Worm (Caenorhabditis elegans) whole organism, mixed stage, embryonic: ENCODE results near the gene snpn-1.
"Not testable (repeated sequence)": the region's sequence is repeated elsewhere in the genome, so short reads cannot be mapped to it uniquely, and the experiment has no call there.

Experiments
- M03D4.4 ChIP-seq: sonication (generic microtip); optimal IDR thresholded peaks from 2 replicates; lab custom pipeline; 2017; ENCODE audit warnings: mild to moderate bottlenecking, missing genetic modification characterization, missing compliant biosample characterization
- blmp-1 ChIP-seq: fragments of 150-350 bp; optimal IDR thresholded peaks from 2 replicates; lab custom pipeline; 2014; ENCODE audit warnings: missing biosample characterization, missing genetic modification characterization
- ceh-39 ChIP-seq: fragments of 150-350 bp; optimal IDR thresholded peaks from 2 replicates; lab custom pipeline; 2014; ENCODE audit warnings: missing biosample characterization, missing genetic modification characterization
- ceh-43 ChIP-seq: fragments of 200-800 bp; sonication (Bioruptor generic); optimal IDR thresholded peaks from 2 replicates; lab custom pipeline; 2018; ENCODE audit warnings: mild to moderate bottlenecking, missing genetic modification characterization, moderate library complexity, missing compliant biosample characterization
- ceh-83 ChIP-seq: fragments of 200-800 bp; sonication (Bioruptor generic); optimal IDR thresholded peaks from 2 replicates; lab custom pipeline; 2018; ENCODE audit warnings: mild to moderate bottlenecking, missing genetic modification characterization, missing compliant biosample characterization
- ces-1 ChIP-seq: fragments of 150-350 bp; optimal IDR thresholded peaks from 2 replicates; lab custom pipeline; 2014; ENCODE audit warnings: missing biosample characterization, missing genetic modification reagents, missing genetic modification characterization
- cnd-1 ChIP-seq: fragments of 200-800 bp; sonication (Bioruptor generic); optimal IDR thresholded peaks from 2 replicates; lab custom pipeline; 2018; ENCODE audit warnings: mild to moderate bottlenecking, missing genetic modification characterization, missing compliant biosample characterization
- drap-1 ChIP-seq: fragments of 200-800 bp; sonication (Bioruptor generic); optimal IDR thresholded peaks from 3 replicates; lab custom pipeline; 2018; ENCODE audit warnings: mild to moderate bottlenecking, missing genetic modification characterization, missing compliant biosample characterization
- elt-1 ChIP-seq: sonication (generic microtip); optimal IDR thresholded peaks from 2 replicates; lab custom pipeline; 2017; ENCODE audit warnings: missing genetic modification characterization, mild to moderate bottlenecking, missing compliant biosample characterization, antibody characterized with exemption, moderate library complexity, borderline replicate concordance; ENCODE audit not compliant: insufficient read depth
- elt-3 ChIP-seq: fragments of 150-350 bp; optimal IDR thresholded peaks from 2 replicates; lab custom pipeline; 2014; ENCODE audit warnings: missing biosample characterization, missing genetic modification characterization
- flh-1 ChIP-seq: fragments of 200-800 bp; sonication (Bioruptor generic); optimal IDR thresholded peaks from 2 replicates; lab custom pipeline; 2018; ENCODE audit warnings: mild to moderate bottlenecking, missing genetic modification characterization, moderate library complexity, missing compliant biosample characterization
- ham-2 ChIP-seq: fragments of 200-800 bp; sonication (Bioruptor generic); optimal IDR thresholded peaks from 2 replicates; lab custom pipeline; 2018; ENCODE audit warnings: mild to moderate bottlenecking, missing genetic modification characterization, missing compliant biosample characterization
- hlh-1 ChIP-seq: fragments of 150-350 bp; optimal IDR thresholded peaks from 2 replicates; lab custom pipeline; 2014; ENCODE audit warnings: missing biosample characterization, missing genetic modification reagents, missing genetic modification characterization
- lin-32 ChIP-seq: fragments of 200-800 bp; sonication (Bioruptor generic); optimal IDR thresholded peaks from 2 replicates; lab custom pipeline; 2018; ENCODE audit warnings: mild to moderate bottlenecking, missing genetic modification characterization, missing compliant biosample characterization
- lsy-2 ChIP-seq: fragments of 150-350 bp; optimal IDR thresholded peaks from 2 replicates; lab custom pipeline; 2014; ENCODE audit warnings: missing biosample characterization, missing genetic modification characterization
- nhr-12 ChIP-seq: fragments of 150-350 bp; optimal IDR thresholded peaks from 2 replicates; lab custom pipeline; 2014; ENCODE audit warnings: missing biosample characterization, missing genetic modification characterization
- nhr-2 ChIP-seq: fragments of 150-350 bp; optimal IDR thresholded peaks from 2 replicates; lab custom pipeline; 2014; ENCODE audit warnings: missing biosample characterization, missing genetic modification characterization
- nhr-237 ChIP-seq: fragments of 150-350 bp; optimal IDR thresholded peaks from 2 replicates; lab custom pipeline; 2014; ENCODE audit warnings: missing biosample characterization, missing genetic modification characterization
- nhr-28 ChIP-seq: fragments of 150-350 bp; optimal IDR thresholded peaks from 2 replicates; lab custom pipeline; 2014; ENCODE audit warnings: missing biosample characterization, missing genetic modification characterization
- nhr-76 ChIP-seq: sonication (generic microtip); optimal IDR thresholded peaks from 2 replicates; lab custom pipeline; 2017; ENCODE audit warnings: missing biosample characterization, missing genetic modification characterization
- sem-2 ChIP-seq: fragments of 200-800 bp; sonication (Bioruptor generic); optimal IDR thresholded peaks from 2 replicates; lab custom pipeline; 2018; ENCODE audit warnings: mild to moderate bottlenecking, missing genetic modification characterization, missing compliant biosample characterization
- sptf-1 ChIP-seq: sonication (generic microtip); optimal IDR thresholded peaks from 2 replicates; lab custom pipeline; 2017; ENCODE audit warnings: mild to moderate bottlenecking, missing genetic modification characterization, moderate library complexity, missing compliant biosample characterization
- tbx-8 ChIP-seq: fragments of 200-800 bp; sonication (Bioruptor generic); optimal IDR thresholded peaks from 2 replicates; lab custom pipeline; 2018; ENCODE audit warnings: mild to moderate bottlenecking, missing genetic modification characterization, moderate library complexity, missing compliant biosample characterization
- unc-120 ChIP-seq: sonication (generic microtip); optimal IDR thresholded peaks from 2 replicates; lab custom pipeline; 2017; ENCODE audit warnings: missing genetic modification characterization, missing compliant biosample characterization; ENCODE audit not compliant: poor library complexity, severe bottlenecking
- unc-39 ChIP-seq: fragments of 150-350 bp; optimal IDR thresholded peaks from 2 replicates; lab custom pipeline; 2014; ENCODE audit warnings: missing biosample characterization, missing genetic modification characterization
- unc-62 ChIP-seq: fragments of 150-350 bp; optimal IDR thresholded peaks from 2 replicates; lab custom pipeline; 2014; ENCODE audit warnings: missing biosample characterization, missing genetic modification reagents, missing genetic modification characterization
- zip-8 ChIP-seq: fragments of 150-350 bp; optimal IDR thresholded peaks from 2 replicates; lab custom pipeline; 2014; ENCODE audit warnings: missing biosample characterization, missing genetic modification characterization

The snpn-1 gene

ce11 chrIV:5076607-5077006 lies 14.2 kb downstream of the snpn-1 start:
- TF ChIP-seq ham-2: no peak
- TF ChIP-seq nhr-28 (tag; lab: Kevin White, UChicago): no peak
- peak; percentile 45 for TF ChIP-seq zip-8
- TF ChIP-seq hlh-1: peak; percentile 74
- no peak for TF ChIP-seq ces-1 (GFP tag; lab: Kevin White, UChicago)
- TF ChIP-seq drap-1 (GFP tag; lab: Kevin White, UChicago): no peak
- no peak for TF ChIP-seq sptf-1
- peak; percentile 48 for TF ChIP-seq nhr-2 (tag; lab: Kevin White, UChicago)
- TF ChIP-seq cnd-1 (tag; lab: Kevin White, UChicago): no peak
- peak; percentile 26 for TF ChIP-seq ceh-39 (tag; lab: Kevin White, UChicago)
- TF ChIP-seq sem-2 (GFP tag; lab: Kevin White, UChicago): no peak
- TF ChIP-seq M03D4.4 (tag; lab: Kevin White, UChicago): no peak
- TF ChIP-seq flh-1 (GFP tag; lab: Kevin White, UChicago): no peak
- peak; percentile 62 for TF ChIP-seq unc-62 (GFP tag; lab: Kevin White, UChicago)
- peak; percentile 36 for TF ChIP-seq lin-32 (GFP tag; lab: Kevin White, UChicago)

DNA sequence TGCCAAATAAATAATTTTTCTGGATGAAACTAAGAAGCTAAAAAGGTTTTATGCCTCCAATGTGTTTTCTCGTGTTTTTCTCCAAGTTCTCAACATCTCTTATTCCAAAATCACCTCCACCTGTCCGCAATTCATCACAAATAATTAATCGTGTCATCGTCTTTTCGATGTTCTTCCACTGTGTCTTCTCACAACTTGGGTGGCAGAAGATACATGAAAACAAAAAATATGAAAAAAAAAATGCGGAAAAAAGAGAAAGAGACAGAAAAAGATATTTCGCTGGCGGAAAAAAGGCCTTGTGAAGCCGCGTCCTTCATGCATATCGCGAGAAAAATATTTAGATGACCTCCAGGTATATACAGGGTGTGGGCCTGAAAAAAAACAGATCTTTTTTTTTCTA lies 17.0 kb downstream of the snpn-1 start:
- TF ChIP-seq blmp-1 (tag; lab: Kevin White, UChicago) (no peak), unc-120 (tag; lab: Kevin White, UChicago) (no peak), sem-2 (GFP tag; lab: Kevin White, UChicago) (no peak), unc-62 (GFP tag; lab: Kevin White, UChicago) (no peak), lsy-2 (tag; lab: Kevin White, UChicago) (no peak), elt-3 (tag; lab: Kevin White, UChicago) (no peak), ham-2 (no peak), hlh-1 (no peak), ceh-83 (GFP tag; lab: Kevin White, UChicago) (no peak), elt-1 (tag; lab: Kevin White, UChicago) (no peak), cnd-1 (tag; lab: Kevin White, UChicago) (no peak), tbx-8 (GFP tag; lab: Kevin White, UChicago) (no peak), nhr-76 (tag; lab: Kevin White, UChicago) (no peak), ceh-43 (GFP tag; lab: Kevin White, UChicago) (no peak), ces-1 (GFP tag; lab: Kevin White, UChicago) (no peak), zip-8 (no peak)

- TF ChIP-seq ces-1 (GFP tag; lab: Kevin White, UChicago); M03D4.4 (tag; lab: Kevin White, UChicago); nhr-2 (tag; lab: Kevin White, UChicago): not testable (repeated sequence)
Measured at ce11 chrIV:5070593-5070992, 20.2 kb downstream of the snpn-1 start, which contains the start of gene C02B10.6. TSS of gene C02B10.6 (plus strand) at chrIV:5070893.

- TF ChIP-seq sem-2 (GFP tag; lab: Kevin White, UChicago); ceh-39 (tag; lab: Kevin White, UChicago); nhr-237 (tag; lab: Kevin White, UChicago): not testable (repeated sequence)
- TF ChIP-seq, all 35 proteins: peak for 0; not testable (repeated sequence) for 35
Measured at ce11 chrIV:5068541-5068940, 22.3 kb downstream of the snpn-1 start, which contains the start of the genes R13H9.6 and rmd-6. TSS of gene R13H9.6 (minus strand) at chrIV:5068641. TSS of gene rmd-6 (plus strand) at chrIV:5068845.

- TF ChIP-seq unc-39, elt-1, ceh-39 (tag; lab: Kevin White, UChicago): not testable (repeated sequence)
Measured at ce11 chrIV:5066887-5067286, 24.0 kb downstream of the snpn-1 start, which contains the start of gene ttbk-2.2. TSS of gene ttbk-2.2 (minus strand) at chrIV:5066987.

DNA sequence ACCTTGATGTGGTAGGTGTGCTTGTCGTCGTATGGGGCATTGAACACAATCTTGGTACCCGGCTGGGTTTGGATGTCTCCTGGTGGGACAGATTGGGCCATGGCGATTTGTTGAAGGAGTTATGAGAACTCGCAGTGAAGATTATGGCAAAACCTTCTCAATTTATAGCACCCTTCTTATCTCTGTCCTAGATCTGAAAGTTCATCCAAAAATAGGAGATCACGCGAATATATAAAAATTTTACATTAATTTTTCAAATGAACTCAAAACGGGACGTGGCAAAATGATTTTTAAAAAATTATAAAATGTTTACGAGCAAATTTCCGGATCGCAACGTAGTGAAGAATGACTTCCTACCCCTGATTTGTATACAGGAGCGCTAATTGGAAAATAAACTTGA lies 25.9 kb downstream of the snpn-1 start, which contains the start of gene msp-53:
msp-53 (minus strand) TSS at position 101 of the 400 bp plus-strand sequence.
- TF ChIP-seq nhr-12 (tag; lab: Kevin White, UChicago); flh-1 (GFP tag; lab: Kevin White, UChicago); hlh-1: not testable (repeated sequence)
